Worm (Caenorhabditis elegans) whole organism, L4 larva: ENCODE measurements around the gene fog-2.

Experiments used
- F44E2.7 ChIP-seq: fragments of 200-800 bp; sonication (Bioruptor generic); IDR thresholded peaks from 2 replicates; pipeline ENCODE4 v2.1.2; 2022; ENCODE audit warnings: missing genetic modification characterization, missing compliant biosample characterization
- R02D3.7 ChIP-seq: fragments of 150-350 bp; sonication (generic microtip); optimal IDR thresholded peaks from 3 replicates; lab custom pipeline; 2014; ENCODE audit warnings: missing biosample characterization, missing genetic modification characterization
- T20F7.1 ChIP-seq: fragments of 200-800 bp; sonication (Bioruptor generic); optimal IDR thresholded peaks from 2 replicates; lab custom pipeline; 2018; ENCODE audit warnings: mild to moderate bottlenecking, missing genetic modification characterization, missing compliant biosample characterization
- Y48G9A.11 ChIP-seq: fragments of 200-800 bp; sonication (Bioruptor generic); IDR thresholded peaks from 2 replicates; pipeline ENCODE4 v1.3.6; 2022; ENCODE audit warnings: missing genetic modification reagents, missing genetic modification characterization, missing compliant biosample characterization
- Y75B8A.6 ChIP-seq: fragments of 200-800 bp; sonication (Bioruptor generic); IDR thresholded peaks from 2 replicates; pipeline ENCODE4 v1.3.6; 2022; ENCODE audit warnings: missing genetic modification reagents, missing genetic modification characterization, missing compliant biosample characterization
- ZK337.2 ChIP-seq: fragments of 200-800 bp; sonication (Bioruptor generic); IDR thresholded peaks from 2 replicates; pipeline ENCODE4 v1.3.6; 2022; ENCODE audit warnings: missing genetic modification reagents, missing genetic modification characterization, missing compliant biosample characterization
- aha-1 ChIP-seq: fragments of 150-350 bp; peaks from one replicate; lab custom pipeline; 2014; ENCODE audit warnings: missing biosample characterization, missing genetic modification characterization
- aly-2 ChIP-seq: sonication (generic microtip); optimal IDR thresholded peaks from 2 replicates; lab custom pipeline; 2018; ENCODE audit warnings: missing biosample characterization, missing genetic modification characterization
- ceh-32 ChIP-seq: sonication (generic microtip); optimal IDR thresholded peaks from 2 replicates; lab custom pipeline; 2016; ENCODE audit warnings: mild to moderate bottlenecking, missing genetic modification characterization, missing compliant biosample characterization; ENCODE audit not compliant: poor library complexity
- cey-2 ChIP-seq: sonication (generic microtip); optimal IDR thresholded peaks from 3 replicates; lab custom pipeline; 2017; ENCODE audit warnings: missing genetic modification characterization, mild to moderate bottlenecking, missing compliant biosample characterization, antibody characterized with exemption, borderline replicate concordance; ENCODE audit not compliant: insufficient read depth
- daf-16 ChIP-seq, 3 experiments: sonication (generic microtip); optimal IDR thresholded peaks; 2 replicates each; lab custom pipeline; 2016 to 2017; ENCODE audit warnings: missing genetic modification characterization in 3 of 3, missing genetic modification reagents in 3 of 3, mild to moderate bottlenecking in 2 of 3, missing compliant biosample characterization in 2 of 3, missing biosample characterization in 1 of 3, moderate library complexity in 1 of 3
- dmd-6 ChIP-seq: fragments of 200-800 bp; sonication (Bioruptor generic); IDR thresholded peaks from 2 replicates; pipeline ENCODE4 v1.3.6; 2022; ENCODE audit warnings: missing genetic modification reagents, missing genetic modification characterization, missing compliant biosample characterization
- dve-1 ChIP-seq: sonication (generic microtip); optimal IDR thresholded peaks from 2 replicates; lab custom pipeline; 2017; ENCODE audit warnings: antibody characterized with exemption, mild to moderate bottlenecking, missing genetic modification characterization, missing compliant biosample characterization; ENCODE audit not compliant: insufficient read depth
- gei-8 ChIP-seq: fragments of 200-800 bp; sonication (Bioruptor generic); optimal IDR thresholded peaks from 2 replicates; lab custom pipeline; 2018; ENCODE audit warnings: mild to moderate bottlenecking, missing genetic modification characterization, missing compliant biosample characterization
- hif-1 ChIP-seq, 2 experiments: sonication (generic microtip); optimal IDR thresholded peaks; 2 replicates each; lab custom pipeline; 2016 to 2017; ENCODE audit warnings: missing compliant biosample characterization in 2 of 2, missing genetic modification characterization in 2 of 2, missing genetic modification reagents in 2 of 2, missing genotype in 2 of 2, mild to moderate bottlenecking in 1 of 2
- hlh-30 ChIP-seq: sonication (generic microtip); optimal IDR thresholded peaks from 2 replicates; lab custom pipeline; 2017; ENCODE audit warnings: antibody characterized with exemption, mild to moderate bottlenecking, missing genetic modification characterization, missing compliant biosample characterization; ENCODE audit not compliant: insufficient read depth
- lim-7 ChIP-seq: fragments of 200-800 bp; sonication (Bioruptor generic); IDR thresholded peaks from 2 replicates; pipeline ENCODE4 v1.3.6; 2022; ENCODE audit warnings: missing genetic modification characterization, missing compliant biosample characterization
- lin-1 ChIP-seq: fragments of 200-800 bp; sonication (Bioruptor generic); IDR thresholded peaks from 2 replicates; pipeline ENCODE4 v1.3.6; 2022; ENCODE audit warnings: missing genetic modification reagents, missing genetic modification characterization, missing compliant biosample characterization
- lin-15B ChIP-seq: fragments of 150-350 bp; sonication (generic microtip); optimal IDR thresholded peaks from 3 replicates; lab custom pipeline; 2014; ENCODE audit warnings: missing biosample characterization, missing genetic modification characterization
- lsy-2 ChIP-seq, 2 experiments: fragments of 150-350 bp in 1 of 2; sonication (generic microtip) in 1 of 2; optimal IDR thresholded peaks; 2 replicates each; lab custom pipeline; 2014 to 2017; ENCODE audit warnings: missing biosample characterization in 2 of 2, missing genetic modification characterization in 2 of 2
- madf-9 ChIP-seq: fragments of 200-800 bp; sonication (Bioruptor generic); conservative IDR thresholded peaks from 2 replicates; pipeline ENCODE4 v1.3.6; 2022; ENCODE audit warnings: missing genetic modification reagents, missing genetic modification characterization, missing compliant biosample characterization
- mdl-1 ChIP-seq, 2 experiments: fragments of 150-350 bp in 1 of 2; sonication (generic microtip) in 1 of 2; optimal IDR thresholded peaks; 2 replicates each; lab custom pipeline; 2014 to 2017; ENCODE audit warnings: missing biosample characterization in 2 of 2, missing genetic modification characterization in 2 of 2
- nhr-111 ChIP-seq: fragments of 200-800 bp; sonication (Bioruptor generic); optimal IDR thresholded peaks from 2 replicates; lab custom pipeline; 2018; ENCODE audit warnings: mild to moderate bottlenecking, missing genetic modification characterization, missing compliant biosample characterization
- nhr-41 ChIP-seq: fragments of 200-800 bp; sonication (Bioruptor generic); IDR thresholded peaks from 2 replicates; pipeline ENCODE4 v1.3.6; 2022; ENCODE audit warnings: missing genetic modification reagents, missing genetic modification characterization, missing compliant biosample characterization
- nhr-42 ChIP-seq: fragments of 200-800 bp; sonication (Bioruptor generic); IDR thresholded peaks from 2 replicates; pipeline ENCODE4 v1.3.6; 2022; ENCODE audit warnings: missing genetic modification characterization, missing compliant biosample characterization
- nhr-6 ChIP-seq: fragments of 150-350 bp; optimal IDR thresholded peaks from 2 replicates; lab custom pipeline; 2014; ENCODE audit warnings: missing biosample characterization, missing genetic modification characterization
- nhr-76 ChIP-seq: fragments of 150-350 bp; optimal IDR thresholded peaks from 2 replicates; lab custom pipeline; 2014; ENCODE audit warnings: missing biosample characterization, missing genetic modification characterization
- pha-4 ChIP-seq, 2 experiments: fragments of 150-350 bp in 1 of 2; fragments of 200-800 bp in 1 of 2; sonication (Bioruptor generic) in 1 of 2; IDR thresholded peaks in 1 of 2; optimal IDR thresholded peaks in 1 of 2; 2 replicates each; pipeline versions ENCODE4 v1.3.6 to Lab custom; 2014 to 2022; ENCODE audit warnings: missing genetic modification characterization in 2 of 2, missing genetic modification reagents in 2 of 2, missing biosample characterization in 1 of 2, missing compliant biosample characterization in 1 of 2
- php-3 ChIP-seq: fragments of 200-800 bp; sonication (Bioruptor generic); IDR thresholded peaks from 2 replicates; pipeline ENCODE4 v1.3.6; 2022; ENCODE audit warnings: missing genetic modification reagents, missing genetic modification characterization, missing compliant biosample characterization
- pqm-1 ChIP-seq: sonication (generic microtip); optimal IDR thresholded peaks from 2 replicates; lab custom pipeline; 2017; ENCODE audit warnings: missing biosample characterization, missing genetic modification characterization
- saeg-2 ChIP-seq: fragments of 200-800 bp; sonication (Bioruptor generic); IDR thresholded peaks from 2 replicates; pipeline ENCODE4 v1.3.6; 2022; ENCODE audit warnings: missing genetic modification reagents, missing genetic modification characterization, missing compliant biosample characterization
- snpc-4 ChIP-seq: fragments of 150-350 bp; optimal IDR thresholded peaks from 2 replicates; lab custom pipeline; 2014; ENCODE audit warnings: missing biosample characterization, missing genetic modification characterization
- tra-1 ChIP-seq: fragments of 200-800 bp; sonication (Bioruptor generic); IDR thresholded peaks from 2 replicates; pipeline ENCODE4 v1.3.6; 2022; ENCODE audit warnings: missing genetic modification reagents, missing genetic modification characterization, missing compliant biosample characterization
- zag-1 ChIP-seq: fragments of 150-350 bp; optimal IDR thresholded peaks from 2 replicates; lab custom pipeline; 2014; ENCODE audit warnings: missing biosample characterization, missing genetic modification characterization
- zfp-3 ChIP-seq: fragments of 200-800 bp; sonication (Bioruptor generic); conservative IDR thresholded peaks from 2 replicates; pipeline ENCODE4 v1.3.6; 2022; ENCODE audit warnings: missing genetic modification reagents, missing genetic modification characterization, missing compliant biosample characterization
- zip-11 ChIP-seq: fragments of 200-800 bp; sonication (Bioruptor generic); IDR thresholded peaks from 2 replicates; pipeline ENCODE4 v1.3.6; 2022; ENCODE audit warnings: missing genetic modification characterization, missing compliant biosample characterization
- zip-2 ChIP-seq: fragments of 150-350 bp; optimal IDR thresholded peaks from 2 replicates; lab custom pipeline; 2014; ENCODE audit warnings: missing biosample characterization, missing genetic modification characterization
- ztf-7 ChIP-seq: fragments of 150-350 bp; optimal IDR thresholded peaks from 2 replicates; lab custom pipeline; 2014; ENCODE audit warnings: missing biosample characterization, missing genetic modification characterization

The fog-2 gene

ce11 chrV:20164059-20164892 is 34.8 kb upstream of the fog-2 start, which contains the start of gene F19B2.5 (continued):
- no peak for TF ChIP-seq aly-2 (tag; lab: Kevin White, UChicago)
- TF ChIP-seq madf-9 (GFP tag; lab: Robert Waterston, UW): 0 out of 2 replicates have a peak, but pooled peaks have one; percentile 13
- 0 out of 2 replicates have a peak, but pooled peaks have one; percentile 40 for TF ChIP-seq nhr-41 (GFP tag; lab: Robert Waterston, UW)
- peak; percentile 87; the same call in 1 of the 2 replicates for TF ChIP-seq saeg-2 (GFP tag; lab: Robert Waterston, UW)
- 0 out of 2 replicates have a peak, but pooled peaks have one; percentile 50 for TF ChIP-seq pha-4 (GFP tag; IDR thresholded peaks at IDR 0.05; lab: Robert Waterston, UW)
- TF ChIP-seq pha-4 (tag; optimal IDR thresholded peaks at IDR 0.05; lab: Kevin White, UChicago): no peak
- TF ChIP-seq tra-1 (GFP tag; lab: Robert Waterston, UW): peak; percentile 90; the same call in 1 of the 2 replicates
- TF ChIP-seq F44E2.7 (GFP tag; lab: Robert Waterston, UW): 0 out of 2 replicates have a peak, but pooled peaks have one; percentile 73
- peak; percentile 25 for TF ChIP-seq nhr-6 (tag; lab: Kevin White, UChicago)
- peak; percentile 49 for TF ChIP-seq T20F7.1 (GFP tag; lab: Kevin White, UChicago)
- TF ChIP-seq lsy-2 (tag; optimal IDR thresholded peaks at IDR 0.05; lab: Kevin White, UChicago): peak in 1 of 2 experiments; percentile 53
- TF ChIP-seq nhr-76 (tag; lab: Kevin White, UChicago): no peak
- TF ChIP-seq ztf-7: peak; percentile 25
- no peak for TF ChIP-seq mdl-1 (tag; optimal IDR thresholded peaks at IDR 0.05; lab: Kevin White, UChicago)
- TF ChIP-seq hlh-30 (tag; lab: Kevin White, UChicago): peak; percentile 69
- peak; percentile 62; the same call in 1 of the 2 replicates for TF ChIP-seq lin-1
- TF ChIP-seq snpc-4 (tag; lab: Kevin White, UChicago): no peak
- peak; percentile 60 for TF ChIP-seq gei-8 (GFP tag; lab: Kevin White, UChicago)

ce11 chrV:20165808-20166207 is 33.2 kb upstream of the fog-2 start:
- TF ChIP-seq pqm-1 (tag; lab: Kevin White, UChicago) (peak; percentile 16), dve-1 (tag; lab: Kevin White, UChicago) (peak; percentile 71), aha-1 (peak; percentile 57), daf-16 (GFP tag; optimal IDR thresholded peaks at IDR 0.05; lab: Kevin White, UChicago) (no peak), daf-16 (tag; optimal IDR thresholded peaks at IDR 0.05; lab: Kevin White, UChicago) (peak; percentile 85), nhr-111 (GFP tag; lab: Kevin White, UChicago) (no peak), lim-7 (GFP tag; lab: Robert Waterston, UW) (no peak)

ce11 chrV:20171941-20172340 is 27.1 kb upstream of the fog-2 start, which contains the start of gene srw-39:
Gene srw-39, minus strand, starts transcription at chrV:20172041.
- TF ChIP-seq dmd-6 (GFP tag; lab: Robert Waterston, UW): no peak
- TF ChIP-seq Y75B8A.6 (GFP tag; lab: Robert Waterston, UW): no peak
- TF ChIP-seq dve-1 (tag; lab: Kevin White, UChicago): no peak
- TF ChIP-seq ceh-32 (tag; lab: Kevin White, UChicago): no peak
- no peak for TF ChIP-seq ZK337.2
- no peak for TF ChIP-seq nhr-6 (tag; lab: Kevin White, UChicago)
- no peak for TF ChIP-seq cey-2
- TF ChIP-seq lim-7 (GFP tag; lab: Robert Waterston, UW): no peak
- TF ChIP-seq R02D3.7: no peak
- no peak for TF ChIP-seq hif-1 (tag; optimal IDR thresholded peaks at IDR 0.05; lab: Kevin White, UChicago)
- TF ChIP-seq zip-2 (tag; lab: Kevin White, UChicago): no peak
- TF ChIP-seq zip-11: no peak
- TF ChIP-seq zag-1 (tag; lab: Kevin White, UChicago): no peak
- TF ChIP-seq zfp-3 (GFP tag; lab: Robert Waterston, UW): no peak
- no peak for TF ChIP-seq php-3 (GFP tag; lab: Robert Waterston, UW)
- TF ChIP-seq nhr-76 (tag; lab: Kevin White, UChicago): no peak
- no peak for TF ChIP-seq nhr-42 (GFP tag; lab: Robert Waterston, UW)
- no peak for TF ChIP-seq lin-15B (tag; lab: Kevin White, UChicago)
- TF ChIP-seq Y48G9A.11: no peak
